Worm (Caenorhabditis elegans) whole organism, L4/young adult: ENCODE measurements around the gene Y25C1A.7.

Experiments
- W03F9.2 ChIP-seq: fragments of 150-350 bp; optimal IDR thresholded peaks from 2 replicates; lab custom pipeline; 2014; ENCODE audit warnings: missing biosample characterization, missing genetic modification characterization
- dao-5 ChIP-seq: sonication (generic microtip); optimal IDR thresholded peaks from 2 replicates; lab custom pipeline; 2016; ENCODE audit warnings: missing genotype, missing genetic modification characterization, moderate library complexity, missing compliant biosample characterization
- him-1 ChIP-seq: sonication (generic microtip); optimal IDR thresholded peaks from 2 replicates; lab custom pipeline; 2016; ENCODE audit warnings: missing genotype, missing genetic modification reagents, missing genetic modification characterization, missing compliant biosample characterization

Gene Y25C1A.7

DNA sequence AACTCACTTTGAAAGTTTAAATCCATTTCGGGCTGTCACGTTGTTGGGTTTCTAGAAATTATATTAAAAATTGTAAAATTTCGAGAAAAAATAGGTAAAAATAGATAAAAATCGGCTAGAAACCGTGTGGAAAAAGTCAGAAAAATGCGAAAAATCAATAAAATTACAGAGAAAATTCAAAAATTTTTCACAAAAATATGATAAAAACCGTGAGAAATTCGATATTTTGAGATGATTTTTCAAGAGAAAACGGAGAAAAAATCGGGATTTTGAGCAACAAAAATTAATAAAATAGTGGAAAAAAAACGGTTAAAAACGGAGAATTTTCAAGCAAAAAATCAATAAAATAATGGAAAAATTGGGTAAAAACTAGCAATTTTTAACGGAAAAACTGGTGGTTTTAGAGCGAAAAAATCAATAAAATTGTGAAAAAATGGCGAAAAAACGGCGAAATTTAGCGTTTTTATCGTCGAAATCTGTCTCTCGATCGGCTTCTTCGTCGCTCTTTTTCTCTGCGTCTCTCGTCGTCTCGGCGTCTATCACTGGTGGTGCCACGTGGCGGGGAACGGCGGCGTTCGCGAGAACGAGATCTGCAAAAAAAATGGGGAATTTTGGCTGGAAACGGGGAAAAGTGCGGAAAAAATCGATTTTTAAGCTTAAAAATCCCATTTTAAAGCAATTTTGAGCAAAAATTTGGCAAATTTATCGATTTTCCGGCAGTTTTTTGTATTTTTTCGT, at the start of gene Y25C1A.7:
Gene Y25C1A.7, minus strand, starts transcription at position 51 of the 738 bp plus-strand sequence.
- TF ChIP-seq dao-5 (tag; lab: Kevin White, UChicago), result no peak

DNA sequence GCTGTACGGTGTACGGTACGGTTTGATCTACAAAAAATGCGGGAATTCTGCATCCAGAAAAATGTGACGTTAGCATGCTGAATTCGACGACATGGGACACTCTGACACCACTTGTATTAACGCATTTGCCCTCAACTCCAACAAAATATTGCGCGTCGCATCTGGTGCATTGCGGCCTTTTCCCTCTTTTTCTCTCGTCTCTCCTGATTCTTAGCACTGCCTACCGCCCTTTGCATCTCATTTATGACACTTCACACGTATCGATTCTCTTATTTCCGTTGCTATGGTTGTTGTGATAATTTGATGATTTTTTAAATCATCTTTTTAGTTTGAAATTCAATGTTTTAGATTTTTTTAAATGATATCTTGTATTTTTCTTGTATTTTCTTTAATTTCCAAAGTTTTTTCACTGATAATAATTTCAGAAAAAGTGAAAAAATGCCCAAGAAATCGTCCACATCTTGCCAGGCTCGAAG, 48.1 kb upstream of the Y25C1A.7 start, which contains the start of gene T10D4.6:
Gene T10D4.6, plus strand, starts transcription at position 426 of the 476 bp plus-strand sequence.
- no peak for TF ChIP-seq dao-5 (tag; lab: Kevin White, UChicago)
- TF ChIP-seq W03F9.2, result no peak
- no peak for TF ChIP-seq him-1 (tag; lab: Kevin White, UChicago)

DNA sequence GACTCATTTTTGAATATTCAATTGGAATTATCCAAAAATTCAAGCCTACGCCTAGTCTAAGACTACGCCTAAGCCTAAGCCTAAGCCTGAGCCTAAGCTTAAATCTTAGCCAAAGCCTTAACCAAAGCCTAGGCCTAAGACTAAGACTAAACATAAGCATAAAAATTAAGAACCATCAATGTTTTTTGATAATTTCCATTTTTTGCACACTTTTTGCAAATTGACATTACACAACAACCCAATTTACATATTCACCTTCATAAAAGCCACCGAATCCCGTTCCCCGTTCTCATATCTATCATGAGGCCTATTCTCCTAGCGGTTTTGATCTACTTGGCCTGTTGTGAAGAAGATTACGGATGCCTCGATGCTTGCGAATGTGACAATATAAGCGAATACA, 46.6 kb upstream of the Y25C1A.7 start, which contains the start of gene T10D4.7:
Gene T10D4.7, plus strand, starts transcription at position 301 of the 400 bp plus-strand sequence.
- no peak for TF ChIP-seq him-1 (tag; lab: Kevin White, UChicago)

DNA sequence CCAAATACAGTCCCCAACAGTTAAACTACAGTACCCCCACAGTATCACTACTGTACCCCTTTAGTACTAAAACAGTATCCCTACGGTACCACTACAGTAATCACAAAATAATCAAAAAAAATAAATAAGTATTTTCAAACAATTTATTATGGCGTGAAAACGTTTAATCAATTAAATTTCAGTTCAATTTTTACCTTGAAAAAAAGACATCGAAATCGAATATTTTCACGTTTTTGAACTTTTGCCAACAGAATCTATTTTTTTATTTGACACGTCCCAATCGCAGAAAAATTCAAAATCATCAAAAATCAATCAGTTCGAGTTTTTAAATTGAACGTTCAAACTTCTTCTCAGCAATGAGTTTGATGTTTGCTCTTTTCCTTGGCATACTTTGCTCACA, 43.1 kb upstream of the Y25C1A.7 start, which contains the start of gene clec-123:
Gene clec-123, plus strand, starts transcription at position 301 of the 400 bp plus-strand sequence.
- TF ChIP-seq him-1 (tag; lab: Kevin White, UChicago), result no peak
- TF ChIP-seq W03F9.2, result no peak
- no peak for TF ChIP-seq dao-5 (tag; lab: Kevin White, UChicago)

DNA sequence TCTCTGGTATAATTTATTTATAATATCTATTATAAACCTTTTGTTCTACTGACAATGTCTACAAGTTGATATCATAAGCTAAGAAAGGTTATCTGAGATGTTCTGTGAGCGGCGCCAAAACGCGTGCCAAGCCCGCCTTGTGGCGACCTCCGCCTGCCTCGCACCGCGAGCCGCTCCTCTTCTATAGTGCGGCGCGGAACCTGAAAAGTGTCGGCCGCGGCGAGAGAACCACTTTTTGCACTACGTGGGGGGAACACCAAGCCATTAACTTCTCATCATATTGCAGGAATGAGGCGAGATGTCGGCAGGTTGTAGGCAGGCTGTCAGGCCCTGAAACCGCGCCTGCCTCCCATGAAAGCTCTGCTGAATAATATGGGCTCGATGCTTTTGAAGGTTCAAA, 42.4 kb upstream of the Y25C1A.7 start:
- TF ChIP-seq dao-5 (tag; lab: Kevin White, UChicago) (no peak), him-1 (tag; lab: Kevin White, UChicago) (no peak), W03F9.2 (no peak)

DNA sequence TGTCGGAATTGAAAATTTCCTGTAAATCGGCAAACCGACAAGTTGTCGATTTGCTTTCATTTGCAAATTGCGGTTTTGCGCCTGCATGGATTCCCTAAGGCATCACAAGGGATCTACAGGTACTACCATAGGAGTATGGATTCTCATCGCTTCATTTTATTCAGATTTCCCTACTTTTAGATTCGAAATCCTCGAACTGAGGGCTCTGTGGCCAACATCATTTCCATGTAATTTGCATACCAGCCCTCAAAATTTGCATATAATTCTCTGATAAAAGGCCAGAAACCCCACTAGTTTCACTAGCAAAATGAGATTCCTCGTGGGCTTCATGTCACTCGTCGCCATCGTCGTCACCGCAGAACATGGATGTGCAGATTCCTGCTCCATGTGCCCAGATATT, 41.5 kb upstream of the Y25C1A.7 start, which contains the start of gene Y25C1A.2:
Gene Y25C1A.2, plus strand, starts transcription at position 301 of the 400 bp plus-strand sequence.
- TF ChIP-seq dao-5 (tag; lab: Kevin White, UChicago) (no peak), W03F9.2 (no peak), him-1 (tag; lab: Kevin White, UChicago) (no peak)

DNA sequence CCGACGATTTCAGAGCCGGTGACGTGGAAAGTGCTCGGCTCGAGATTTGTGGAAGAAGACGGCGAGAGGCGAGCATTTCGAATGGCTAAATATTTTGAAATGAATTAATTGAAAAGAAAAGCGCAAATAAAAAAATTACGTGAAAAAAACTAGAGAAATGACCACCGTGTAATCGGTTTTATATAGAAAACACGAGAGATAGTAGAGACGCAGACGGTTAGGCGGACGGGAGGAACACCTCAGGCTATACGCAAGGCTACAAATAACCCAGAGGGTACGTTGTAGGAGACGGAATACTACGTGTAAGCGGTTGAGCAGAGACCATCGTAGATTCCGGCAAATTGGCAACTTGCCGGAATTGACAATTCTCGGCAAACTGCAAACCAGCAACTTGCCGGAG, 40.3 kb upstream of the Y25C1A.7 start, which contains the start of gene Y25C1A.13:
Gene Y25C1A.13, minus strand, starts transcription at position 101 of the 400 bp plus-strand sequence.
- TF ChIP-seq W03F9.2 (no peak), him-1 (tag; lab: Kevin White, UChicago) (no peak), dao-5 (tag; lab: Kevin White, UChicago) (no peak)

DNA sequence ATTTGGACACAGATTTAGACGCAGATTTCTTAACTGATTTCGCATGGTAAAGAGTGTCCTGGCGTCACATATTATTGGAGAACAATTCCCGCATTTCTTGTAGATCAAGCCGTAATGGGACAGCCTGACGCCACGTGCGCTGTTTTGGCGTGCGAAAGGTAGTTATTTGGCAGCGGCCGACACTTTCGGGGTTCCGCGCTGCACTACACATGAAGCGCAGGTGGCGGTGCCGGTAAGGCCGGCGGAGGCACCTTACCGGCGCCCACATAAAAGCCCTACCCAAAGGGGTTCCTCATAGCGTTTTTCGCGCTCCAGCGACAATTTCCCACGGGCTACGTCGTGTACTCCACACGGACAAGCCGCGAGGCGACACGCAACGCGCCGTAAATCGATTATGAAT, 39.2 kb upstream of the Y25C1A.7 start:
- TF ChIP-seq dao-5 (tag; lab: Kevin White, UChicago) (no peak), him-1 (tag; lab: Kevin White, UChicago) (no peak), W03F9.2 (no peak)

DNA sequence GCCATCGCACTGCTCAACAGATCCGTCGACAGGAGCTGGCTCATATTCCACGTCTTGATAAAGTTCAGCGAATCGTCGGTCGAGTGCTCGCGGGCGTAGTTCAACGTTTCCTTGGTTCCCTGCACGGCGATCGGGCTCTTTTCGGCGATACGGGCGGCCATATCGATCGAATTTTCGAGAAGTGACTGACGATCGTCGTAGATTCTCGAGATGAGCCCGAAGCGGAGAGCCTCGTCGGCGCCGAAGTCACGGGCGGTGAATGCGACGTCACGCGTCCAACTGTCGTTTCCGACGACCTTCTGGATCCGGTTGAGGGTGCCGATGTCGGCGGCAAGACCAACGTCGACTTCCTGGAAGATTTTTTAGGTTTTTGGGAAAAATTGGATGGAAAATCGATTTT, 38.7 kb upstream of the Y25C1A.7 start:
- TF ChIP-seq him-1 (tag; lab: Kevin White, UChicago), result no peak

DNA sequence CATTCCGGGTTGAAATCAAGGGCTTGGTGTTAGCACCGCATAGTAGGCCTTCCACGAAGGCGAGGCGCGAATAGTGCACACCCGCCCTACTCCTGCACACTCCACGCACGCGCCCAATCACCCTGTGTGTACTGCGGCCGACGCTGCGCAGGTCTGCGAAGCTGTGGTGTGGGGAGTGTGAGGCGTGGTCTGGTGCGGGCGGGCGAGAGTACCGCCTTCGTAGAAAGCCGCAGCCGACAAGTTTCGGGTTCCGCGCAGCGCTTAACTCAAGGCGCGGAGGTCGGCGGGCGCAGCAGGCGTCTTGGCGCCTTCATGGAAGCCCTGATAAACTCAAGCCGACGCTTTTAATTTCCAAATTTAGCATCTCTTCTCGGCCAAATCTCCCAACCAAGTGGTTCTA, 37.2 kb upstream of the Y25C1A.7 start:
- no peak for TF ChIP-seq W03F9.2
- no peak for TF ChIP-seq dao-5 (tag; lab: Kevin White, UChicago)
- TF ChIP-seq him-1 (tag; lab: Kevin White, UChicago), result no peak

DNA sequence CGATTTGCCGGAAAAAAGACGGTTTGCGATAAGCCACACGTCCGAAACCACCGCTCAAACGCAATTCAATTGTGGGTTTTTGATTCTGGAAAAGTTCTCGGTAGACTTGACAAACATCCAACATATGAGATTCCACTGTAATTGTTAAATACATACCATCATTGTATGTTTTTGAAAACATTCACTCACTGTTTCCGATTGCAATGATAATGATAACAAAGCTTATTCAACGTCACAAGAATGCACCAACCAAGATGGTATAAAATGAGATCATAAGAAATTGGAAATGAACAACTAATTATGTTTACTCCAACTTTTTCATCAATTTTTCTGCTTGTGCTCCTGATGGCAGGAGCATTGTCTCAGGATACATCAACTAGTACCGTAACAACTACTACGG, 34.9 kb upstream of the Y25C1A.7 start, which contains the start of gene clec-122:
Gene clec-122, plus strand, starts transcription at position 301 of the 400 bp plus-strand sequence.
- no peak for TF ChIP-seq W03F9.2
- no peak for TF ChIP-seq dao-5 (tag; lab: Kevin White, UChicago)
- TF ChIP-seq him-1 (tag; lab: Kevin White, UChicago), result no peak

DNA sequence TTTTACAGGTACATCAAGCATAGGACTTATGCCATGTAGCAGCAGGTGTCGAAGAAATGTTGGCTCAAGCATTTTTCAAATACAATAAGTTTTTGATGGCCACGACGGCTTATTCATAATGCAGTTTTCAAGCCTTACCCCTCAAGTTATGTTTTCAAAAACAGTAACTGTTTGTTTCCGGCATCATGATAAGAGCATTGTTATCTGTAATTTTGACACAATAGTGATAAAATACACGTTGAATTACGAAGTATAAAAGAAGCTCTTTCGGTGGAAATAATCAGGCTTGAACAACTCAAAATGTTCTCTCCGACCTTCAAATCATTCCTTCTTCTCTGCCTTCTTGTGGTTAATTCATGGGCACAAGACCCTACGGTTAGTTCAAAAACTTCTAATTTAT, 31.2 kb upstream of the Y25C1A.7 start, which contains the start of gene clec-121:
Gene clec-121, plus strand, starts transcription at position 301 of the 400 bp plus-strand sequence.
- TF ChIP-seq dao-5 (tag; lab: Kevin White, UChicago), result no peak
- TF ChIP-seq him-1 (tag; lab: Kevin White, UChicago), result no peak
- no peak for TF ChIP-seq W03F9.2

DNA sequence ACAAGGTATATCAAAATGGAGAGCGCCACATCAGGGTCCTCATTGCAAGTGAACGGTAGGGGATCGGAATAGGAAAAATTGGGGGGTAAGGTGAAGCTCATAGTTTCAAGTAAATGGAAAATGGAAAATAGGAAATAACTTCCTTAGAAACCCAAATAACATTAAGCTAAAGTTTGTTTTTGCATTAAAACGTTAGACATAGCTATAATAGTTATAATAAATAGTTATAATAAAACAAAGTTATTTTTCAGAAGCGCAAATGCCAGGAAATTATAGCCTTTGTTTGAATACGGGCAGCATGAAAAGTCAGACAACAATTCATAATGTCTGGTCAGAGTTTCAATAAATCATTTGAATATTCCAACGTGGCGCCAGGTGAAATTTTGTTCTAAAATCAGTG, 29.7 kb upstream of the Y25C1A.7 start, which contains the start of gene srg-24:
Gene srg-24, minus strand, starts transcription at position 101 of the 400 bp plus-strand sequence.
- no peak for TF ChIP-seq W03F9.2
- TF ChIP-seq him-1 (tag; lab: Kevin White, UChicago), result no peak
- TF ChIP-seq dao-5 (tag; lab: Kevin White, UChicago), result no peak

DNA sequence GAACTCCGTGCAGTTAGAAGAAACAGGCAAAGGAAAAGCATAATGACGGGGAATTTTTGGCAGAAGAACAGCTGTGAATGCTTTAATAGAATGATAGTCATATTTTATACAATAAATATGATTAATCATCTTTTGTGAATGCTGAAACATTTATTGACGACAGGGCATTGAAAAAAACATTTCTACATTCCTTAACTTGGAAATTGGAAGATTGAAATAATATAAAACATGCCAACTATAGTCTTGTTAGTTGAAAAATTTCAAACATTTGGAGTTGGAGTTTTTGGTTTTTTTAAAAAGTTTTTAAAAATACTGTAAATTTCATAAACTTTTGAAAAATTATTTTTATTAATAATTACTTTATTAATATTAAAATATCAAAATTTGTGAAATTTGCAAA, 26.0 kb upstream of the Y25C1A.7 start, which contains the start of gene Y25C1A.14:
Gene Y25C1A.14, minus strand, starts transcription at position 101 of the 400 bp plus-strand sequence.
- no peak for TF ChIP-seq W03F9.2
- no peak for TF ChIP-seq him-1 (tag; lab: Kevin White, UChicago)
- no peak for TF ChIP-seq dao-5 (tag; lab: Kevin White, UChicago)
